Worm (Caenorhabditis elegans) whole organism, L3 larva: ENCODE results near the gene W02B3.3.

Experiments used
- R02D3.7 ChIP-seq: fragments of 150-350 bp; optimal IDR thresholded peaks from 2 replicates; lab custom pipeline; 2014; ENCODE audit warnings: missing biosample characterization, missing genetic modification characterization
- ama-1 ChIP-seq: fragments of 150-350 bp; optimal IDR thresholded peaks from 2 replicates; lab custom pipeline; 2018
- ceh-28 ChIP-seq: fragments of 150-350 bp; optimal IDR thresholded peaks from 2 replicates; lab custom pipeline; 2014; ENCODE audit warnings: missing biosample characterization, missing genetic modification reagents, missing genetic modification characterization
- fos-1 ChIP-seq: fragments of 150-350 bp; optimal IDR thresholded peaks from 2 replicates; lab custom pipeline; 2014; ENCODE audit warnings: missing biosample characterization, missing genetic modification characterization
- nfya-1 ChIP-seq: sonication (generic microtip); optimal IDR thresholded peaks from 2 replicates; lab custom pipeline; 2017; ENCODE audit warnings: missing genetic modification characterization, mild to moderate bottlenecking, missing compliant biosample characterization, antibody characterized with exemption, moderate library complexity; ENCODE audit not compliant: insufficient read depth
- nhr-11 ChIP-seq: fragments of 150-350 bp; optimal IDR thresholded peaks from 2 replicates; lab custom pipeline; 2014; ENCODE audit warnings: missing biosample characterization, missing genetic modification characterization
- nhr-237 ChIP-seq: fragments of 150-350 bp; optimal IDR thresholded peaks from 2 replicates; lab custom pipeline; 2014; ENCODE audit warnings: missing biosample characterization, missing genetic modification characterization
- nhr-28 ChIP-seq: fragments of 150-350 bp; optimal IDR thresholded peaks from 2 replicates; lab custom pipeline; 2014; ENCODE audit warnings: missing biosample characterization, missing genetic modification characterization
- snpc-4 ChIP-seq: fragments of 150-350 bp; optimal IDR thresholded peaks from 2 replicates; lab custom pipeline; 2014; ENCODE audit warnings: missing biosample characterization, missing genetic modification characterization
- tbx-2 ChIP-seq: sonication (generic microtip); optimal IDR thresholded peaks from 2 replicates; lab custom pipeline; 2016; ENCODE audit warnings: mild to moderate bottlenecking, missing genetic modification characterization, missing compliant biosample characterization
- unc-62 ChIP-seq: fragments of 150-350 bp; sonication (generic microtip); optimal IDR thresholded peaks from 4 replicates; lab custom pipeline; 2014; ENCODE audit warnings: missing biosample characterization, missing genetic modification reagents, missing genetic modification characterization

ce11 chrIII:636067-636466, 32.2 kb downstream of the W02B3.3 start, which contains the start of gene T19C3.7:
- TF ChIP-seq nhr-237 (tag; lab: Kevin White, UChicago) (no peak), nfya-1 (tag; lab: Kevin White, UChicago) (no peak), ama-1 (lab: Kevin White, UChicago) (no peak), snpc-4 (tag; lab: Kevin White, UChicago) (no peak), nhr-28 (tag; lab: Kevin White, UChicago) (no peak), nhr-11 (tag; lab: Kevin White, UChicago) (no peak), unc-62 (GFP tag; lab: Kevin White, UChicago) (no peak), fos-1 (tag; lab: Kevin White, UChicago) (no peak), R02D3.7 (tag; lab: Kevin White, UChicago) (no peak), ceh-28 (tag; lab: Kevin White, UChicago) (no peak), tbx-2 (tag; lab: Kevin White, UChicago) (no peak)
